Fruit fly (Drosophila melanogaster) whole organism, pupa: Measurements from ENCODE around the gene CG3558.

ENCODE experiments used
- CG17806 ChIP-seq: fragments of 200-800 bp; sonication (Bioruptor generic); optimal IDR thresholded peaks from 2 replicates; lab custom pipeline; 2018; ENCODE audit warnings: missing biosample characterization, mild to moderate bottlenecking, missing genetic modification characterization, moderate library complexity
- CG8159 ChIP-seq: fragments of 200-800 bp; sonication (Bioruptor generic); optimal IDR thresholded peaks from 3 replicates; lab custom pipeline; 2018; ENCODE audit warnings: missing biosample characterization, mild to moderate bottlenecking, missing genetic modification characterization, moderate library complexity
- Pif1B ChIP-seq: fragments of 200-800 bp; sonication (Bioruptor generic); optimal IDR thresholded peaks from 3 replicates; lab custom pipeline; 2016; ENCODE audit warnings: missing biosample characterization, missing genetic modification characterization
- rn ChIP-seq: fragments of 200-800 bp; sonication (Bioruptor generic); IDR thresholded peaks from 2 replicates; pipeline ENCODE4 v1.3.6; 2022; ENCODE audit warnings: missing biosample characterization, missing genetic modification characterization

DNA sequence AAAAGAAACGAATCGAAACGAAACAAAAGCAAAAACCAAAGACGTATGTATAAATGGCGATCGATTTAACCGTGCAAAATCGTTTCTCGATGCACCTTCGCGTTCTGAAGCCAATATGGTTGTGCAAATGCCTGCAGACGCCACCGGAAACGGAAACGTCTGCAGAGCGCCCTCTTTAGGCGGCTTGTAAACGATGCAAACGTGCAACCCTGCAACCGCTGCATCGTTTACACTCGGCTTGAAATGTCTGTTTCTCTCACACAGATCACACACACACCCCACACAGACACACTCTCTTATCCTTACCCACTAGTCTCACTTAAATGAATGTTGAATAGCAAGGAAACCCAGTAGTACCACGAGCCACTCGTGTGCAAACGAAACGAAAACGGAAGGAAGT, 25.8 kb upstream of the CG3558 start:
- no peak for TF ChIP-seq CG8159
- TF ChIP-seq CG17806 (tag; lab: Kevin White, UChicago), result no peak
- TF ChIP-seq rn (GFP tag; lab: Robert Waterston, UW), result no peak
- TF ChIP-seq Pif1B (GFP tag; lab: Kevin White, UChicago), result no peak
